Fruit fly (Drosophila melanogaster) whole organism, embryonic: ENCODE results near the gene CG6409.

ENCODE experiments used
- Abd-B ChIP-seq: fragments of 200-800 bp; sonication (Bioruptor generic); optimal IDR thresholded peaks from 2 replicates; lab custom pipeline; 2018; ENCODE audit warnings: missing biosample characterization, mild to moderate bottlenecking, missing genetic modification characterization, moderate library complexity
- Atf-2 ChIP-seq: fragments of 200-800 bp; sonication (Bioruptor generic); optimal IDR thresholded peaks from 2 replicates; lab custom pipeline; 2016; ENCODE audit warnings: missing biosample characterization, missing genetic modification characterization
- Atf6 ChIP-seq: fragments of 200-800 bp; sonication (Bioruptor generic); IDR thresholded peaks from 2 replicates; pipeline ENCODE4 v1.3.6; 2022; ENCODE audit warnings: missing biosample characterization, missing genetic modification characterization
- Bteb2 ChIP-seq: fragments of 200-800 bp; sonication (Bioruptor generic); optimal IDR thresholded peaks from 2 replicates; lab custom pipeline; 2016; ENCODE audit warnings: missing biosample characterization, missing genetic modification characterization
- CG11696 ChIP-seq: fragments of 200-800 bp; sonication (Bioruptor generic); IDR thresholded peaks from 2 replicates; pipeline ENCODE4 v1.3.6; 2022; ENCODE audit warnings: missing biosample characterization, missing genetic modification characterization
- CG12769 ChIP-seq: fragments of 200-800 bp; sonication (Bioruptor generic); optimal IDR thresholded peaks from 2 replicates; lab custom pipeline; 2019; ENCODE audit warnings: missing biosample characterization, mild to moderate bottlenecking, missing genetic modification characterization, moderate library complexity
- CG13287 ChIP-seq: fragments of 200-800 bp; sonication (Bioruptor generic); IDR thresholded peaks from 2 replicates; pipeline ENCODE4 v1.3.6; 2022; ENCODE audit warnings: missing biosample characterization, missing genetic modification characterization; ENCODE audit not compliant: partially characterized antibody
- CG14667 ChIP-seq: fragments of 200-800 bp; sonication (Bioruptor generic); IDR thresholded peaks from 2 replicates; pipeline ENCODE4 v1.3.6; 2022; ENCODE audit warnings: missing biosample characterization, missing genetic modification characterization
- CG15601 ChIP-seq: fragments of 200-800 bp; sonication (Bioruptor generic); optimal IDR thresholded peaks from 3 replicates; lab custom pipeline; 2019; ENCODE audit warnings: missing biosample characterization, mild to moderate bottlenecking, missing genetic modification characterization, moderate library complexity
- CG1647 ChIP-seq: fragments of 200-800 bp; sonication (Bioruptor generic); optimal IDR thresholded peaks from 3 replicates; lab custom pipeline; 2016; ENCODE audit warnings: missing biosample characterization, missing genetic modification characterization
- CG17385 ChIP-seq: fragments of 200-800 bp; sonication (Bioruptor generic); optimal IDR thresholded peaks from 3 replicates; lab custom pipeline; 2018; ENCODE audit warnings: missing biosample characterization, mild to moderate bottlenecking, missing genetic modification characterization
- CG2678 ChIP-seq: fragments of 200-800 bp; sonication (Bioruptor generic); optimal IDR thresholded peaks from 3 replicates; lab custom pipeline; 2019; ENCODE audit warnings: missing biosample characterization, mild to moderate bottlenecking, missing genetic modification characterization, moderate library complexity
- CG3838 ChIP-seq: fragments of 200-800 bp; sonication (Bioruptor generic); optimal IDR thresholded peaks from 3 replicates; lab custom pipeline; 2016; ENCODE audit warnings: missing biosample characterization, missing genetic modification characterization
- CG4820 ChIP-seq: fragments of 200-800 bp; sonication (Bioruptor generic); optimal IDR thresholded peaks from 3 replicates; lab custom pipeline; 2016; ENCODE audit warnings: missing biosample characterization, missing genetic modification characterization
- CG6254 ChIP-seq: fragments of 200-800 bp; sonication (Bioruptor generic); optimal IDR thresholded peaks from 3 replicates; lab custom pipeline; 2017; ENCODE audit warnings: mild to moderate bottlenecking, missing biosample characterization, missing genetic modification reagents, missing genetic modification characterization
- CG6791 ChIP-seq: fragments of 200-800 bp; sonication (Bioruptor generic); IDR thresholded peaks from 3 replicates; pipeline ENCODE4 v1.3.6; 2022; ENCODE audit warnings: missing biosample characterization, missing genetic modification characterization; ENCODE audit not compliant: partially characterized antibody
- CG8290 ChIP-seq, 3 experiments: fragments of 200-800 bp; sonication (Bioruptor generic); optimal IDR thresholded peaks; 2 replicates each; lab custom pipeline; 2016 to 2019; ENCODE audit warnings: missing biosample characterization in 3 of 3, missing genetic modification characterization in 3 of 3, mild to moderate bottlenecking in 2 of 3, moderate library complexity in 1 of 3
- Fer3 ChIP-seq: fragments of 200-800 bp; sonication (Bioruptor generic); optimal IDR thresholded peaks from 2 replicates; lab custom pipeline; 2018; ENCODE audit warnings: missing biosample characterization, mild to moderate bottlenecking, missing genetic modification characterization, moderate library complexity
- GATAe ChIP-seq: fragments of 200-800 bp; sonication (Bioruptor generic); conservative IDR thresholded peaks from 2 replicates; pipeline ENCODE4 v1.3.6; 2022; ENCODE audit warnings: missing biosample characterization, missing genetic modification characterization
- HmgD ChIP-seq: fragments of 200-800 bp; sonication (Bioruptor generic); optimal IDR thresholded peaks from 3 replicates; lab custom pipeline; 2016; ENCODE audit warnings: missing biosample characterization, missing genetic modification characterization
- Hr78 ChIP-seq, 2 experiments: fragments of 200-800 bp in 1 of 2; fragments of >200 bp in 1 of 2; sonication (Bioruptor generic) in 1 of 2; optimal IDR thresholded peaks; 2 replicates each; lab custom pipeline; 2017 to 2019; ENCODE audit warnings: missing biosample characterization in 2 of 2, missing genetic modification characterization in 2 of 2, mild to moderate bottlenecking in 1 of 2, moderate library complexity in 1 of 2
- Myb ChIP-seq: fragments of 200-800 bp; sonication (Bioruptor generic); optimal IDR thresholded peaks from 2 replicates; lab custom pipeline; 2016; ENCODE audit warnings: missing biosample characterization, missing genetic modification characterization
- Nf-YC ChIP-seq: fragments of 200-800 bp; optimal IDR thresholded peaks from 3 replicates; lab custom pipeline; 2019; ENCODE audit warnings: missing biosample characterization, mild to moderate bottlenecking, missing genetic modification characterization, moderate library complexity
- Rx ChIP-seq: fragments of 200-800 bp; sonication (Bioruptor generic); IDR thresholded peaks from 2 replicates; pipeline ENCODE4 v1.3.6; 2022; ENCODE audit warnings: missing biosample characterization, missing genetic modification characterization
- ap ChIP-seq: fragments of 200-800 bp; sonication (Bioruptor generic); IDR thresholded peaks from 2 replicates; pipeline ENCODE4 v1.3.6; 2022; ENCODE audit warnings: missing biosample characterization, missing genetic modification characterization
- bcd ChIP-seq: fragments of 200-800 bp; sonication (Bioruptor generic); optimal IDR thresholded peaks from 2 replicates; lab custom pipeline; 2017; ENCODE audit warnings: missing biosample characterization, mild to moderate bottlenecking, missing genetic modification characterization
- cad ChIP-seq: fragments of >200 bp; optimal IDR thresholded peaks from 2 replicates; lab custom pipeline; 2017; ENCODE audit warnings: missing biosample characterization, missing genetic modification characterization
- crol ChIP-seq: fragments of 200-800 bp; sonication (Bioruptor generic); IDR thresholded peaks from 2 replicates; pipeline ENCODE4 v1.3.6; 2022; ENCODE audit warnings: missing biosample characterization, missing genetic modification characterization
- dan ChIP-seq: fragments of 200-800 bp; sonication (Bioruptor generic); IDR thresholded peaks from 2 replicates; pipeline ENCODE4 v1.3.6; 2022; ENCODE audit warnings: missing biosample characterization, missing genetic modification characterization
- dati ChIP-seq: fragments of 200-800 bp; sonication (Bioruptor generic); IDR thresholded peaks from 2 replicates; pipeline ENCODE4 v1.3.6; 2022; ENCODE audit warnings: missing biosample characterization, missing genetic modification characterization
- ems ChIP-seq: fragments of 200-800 bp; sonication (Bioruptor generic); optimal IDR thresholded peaks from 3 replicates; lab custom pipeline; 2016; ENCODE audit warnings: missing biosample characterization, missing genetic modification characterization
- eve ChIP-seq, 2 experiments: fragments of >200 bp; optimal IDR thresholded peaks; 2 replicates each; lab custom pipeline; 2017; ENCODE audit warnings: missing biosample characterization in 2 of 2, missing genetic modification characterization in 2 of 2
- fd3F ChIP-seq: fragments of 200-800 bp; sonication (Bioruptor generic); optimal IDR thresholded peaks from 2 replicates; lab custom pipeline; 2018; ENCODE audit warnings: missing biosample characterization, mild to moderate bottlenecking, missing genetic modification characterization, moderate library complexity
- fru ChIP-seq: fragments of >200 bp; optimal IDR thresholded peaks from 2 replicates; lab custom pipeline; 2017
- gce ChIP-seq: fragments of 200-800 bp; sonication (Bioruptor generic); IDR thresholded peaks from 3 replicates; pipeline ENCODE4 v1.3.6; 2022; ENCODE audit warnings: missing biosample characterization, missing genetic modification characterization
- hbn ChIP-seq: fragments of 200-800 bp; sonication (Bioruptor generic); IDR thresholded peaks from 2 replicates; pipeline ENCODE4 v1.3.6; 2022; ENCODE audit warnings: missing biosample characterization, missing genetic modification characterization; ENCODE audit not compliant: partially characterized antibody
- hkb ChIP-seq, 2 experiments: fragments of 200-800 bp in 1 of 2; fragments of >200 bp in 1 of 2; sonication (Bioruptor generic) in 1 of 2; IDR thresholded peaks in 1 of 2; optimal IDR thresholded peaks in 1 of 2; 2 replicates each; pipeline versions ENCODE4 v1.3.6 to Lab custom; 2017 to 2022; ENCODE audit warnings: missing biosample characterization in 1 of 2, missing genetic modification characterization in 1 of 2
- insv ChIP-seq, 2 experiments: fragments of 200-800 bp; sonication (Bioruptor generic); optimal IDR thresholded peaks; 3 replicates each; lab custom pipeline; 2016 to 2018; ENCODE audit warnings: missing biosample characterization in 2 of 2, missing genetic modification characterization in 2 of 2
- lov ChIP-seq, 2 experiments: fragments of 200-800 bp in 1 of 2; fragments of >200 bp in 1 of 2; sonication (Bioruptor generic) in 1 of 2; IDR thresholded peaks in 1 of 2; optimal IDR thresholded peaks in 1 of 2; 2 replicates in 1 of 2; 3 replicates in 1 of 2; pipeline versions ENCODE4 v1.3.6 to Lab custom; 2017 to 2022; ENCODE audit warnings: missing biosample characterization in 1 of 2, missing genetic modification characterization in 1 of 2
- odd ChIP-seq: fragments of 200-800 bp; sonication (Bioruptor generic); optimal IDR thresholded peaks from 2 replicates; lab custom pipeline; 2017; ENCODE audit warnings: missing biosample characterization, mild to moderate bottlenecking, missing genetic modification characterization
- otp ChIP-seq: fragments of 200-800 bp; sonication (Bioruptor generic); IDR thresholded peaks from 3 replicates; pipeline ENCODE4, ENCODE4 v1.3.6; 2022; ENCODE audit warnings: missing biosample characterization, missing genetic modification characterization
- prd ChIP-seq, 3 experiments: fragments of >200 bp in 2 of 3; fragments of 200-800 bp in 1 of 3; sonication (Bioruptor generic) in 1 of 3; optimal IDR thresholded peaks in 2 of 3; IDR thresholded peaks in 1 of 3; 2 replicates in 2 of 3; 3 replicates in 1 of 3; pipeline versions ENCODE4 v1.3.6 to Lab custom; 2017 to 2022; ENCODE audit warnings: missing biosample characterization in 1 of 3, missing genetic modification characterization in 1 of 3
- ranshi ChIP-seq: fragments of 200-800 bp; sonication (Bioruptor generic); IDR thresholded peaks from 2 replicates; pipeline ENCODE4 v1.3.6; 2022; ENCODE audit warnings: missing biosample characterization, missing genetic modification characterization
- seq ChIP-seq: fragments of 200-800 bp; sonication (Bioruptor generic); IDR thresholded peaks from 2 replicates; pipeline ENCODE4 v1.3.6; 2022; ENCODE audit warnings: missing biosample characterization, missing genetic modification characterization
- slbo ChIP-seq: fragments of 200-800 bp; sonication (Bioruptor generic); IDR thresholded peaks from 2 replicates; pipeline ENCODE4 v1.3.6; 2022; ENCODE audit warnings: missing biosample characterization, missing genetic modification characterization
- sr ChIP-seq: fragments of 200-800 bp; sonication (Bioruptor generic); IDR thresholded peaks from 3 replicates; pipeline ENCODE4 v1.3.6; 2022; ENCODE audit warnings: missing biosample characterization, missing genetic modification characterization
- tin ChIP-seq: fragments of 200-800 bp; sonication (Bioruptor generic); optimal IDR thresholded peaks from 3 replicates; lab custom pipeline; 2016; ENCODE audit warnings: missing biosample characterization, missing genetic modification characterization
- tup ChIP-seq: fragments of 200-800 bp; sonication (Bioruptor generic); optimal IDR thresholded peaks from 2 replicates; lab custom pipeline; 2016; ENCODE audit warnings: missing biosample characterization, mild to moderate bottlenecking, missing genetic modification characterization, moderate library complexity
- zfh2 ChIP-seq: fragments of 200-800 bp; sonication (Bioruptor generic); optimal IDR thresholded peaks from 2 replicates; lab custom pipeline; 2016; ENCODE audit warnings: missing biosample characterization, missing genetic modification characterization

The CG6409 gene

dm6 chr3L:10849620-10850302 is 32.4 kb downstream of the CG6409 start (continued):
- no peak for TF ChIP-seq dan (GFP tag; lab: Robert Waterston, UW)
- no peak for TF ChIP-seq odd (GFP tag; lab: Kevin White, UChicago)
- TF ChIP-seq otp, result no peak
- peak; percentile 29 for TF ChIP-seq slbo (GFP tag; lab: Robert Waterston, UW)
- peak; percentile 32 for TF ChIP-seq CG2678 (tag; lab: Kevin White, UChicago)
- TF ChIP-seq tin (GFP tag; lab: Kevin White, UChicago), result peak; percentile 2
- TF ChIP-seq cad (GFP tag; lab: Kevin White, UChicago), result no peak
- TF ChIP-seq CG13287 (GFP tag; lab: Robert Waterston, UW), result no peak
- no peak for TF ChIP-seq fru (lab: Kevin White, UChicago)
- no peak for TF ChIP-seq HmgD (GFP tag; lab: Kevin White, UChicago)
- no peak for TF ChIP-seq fd3F
- peak; percentile 12 for TF ChIP-seq Abd-B (GFP tag; lab: Kevin White, UChicago)
- TF ChIP-seq lov (optimal IDR thresholded peaks at IDR 0.05; lab: Kevin White, UChicago), result no peak
- peak; percentile 44; the same call in 2 of the 3 replicates for TF ChIP-seq lov (GFP tag; IDR thresholded peaks at IDR 0.05; lab: Robert Waterston, UW)
- no peak for TF ChIP-seq CG3838 (GFP tag; lab: Kevin White, UChicago)
- no peak for TF ChIP-seq CG6791 (GFP tag; lab: Robert Waterston, UW)
- TF ChIP-seq hbn (GFP tag; lab: Robert Waterston, UW), result no peak
- no peak for TF ChIP-seq GATAe
- TF ChIP-seq hkb (optimal IDR thresholded peaks at IDR 0.05; lab: Kevin White, UChicago), result no peak
- TF ChIP-seq hkb (GFP tag; IDR thresholded peaks at IDR 0.05; lab: Robert Waterston, UW), result peak; percentile 42; the same call in 1 of the 2 replicates
- TF ChIP-seq dati, result no peak
- TF ChIP-seq crol (GFP tag; lab: Robert Waterston, UW), result peak; percentile 61
- TF ChIP-seq CG17385, result no peak
- TF ChIP-seq zfh2 (GFP tag; lab: Kevin White, UChicago), result no peak
- no peak for TF ChIP-seq CG8290 (GFP tag; optimal IDR thresholded peaks at IDR 0.05; lab: Kevin White, UChicago)
- TF ChIP-seq CG8290 (tag; optimal IDR thresholded peaks at IDR 0.05; lab: Kevin White, UChicago), result peak; percentile 15 to 24
- TF ChIP-seq Atf-2, result no peak
- no peak for TF ChIP-seq Myb (GFP tag; lab: Kevin White, UChicago)
- TF ChIP-seq gce (GFP tag; lab: Robert Waterston, UW), result no peak
- no peak for TF ChIP-seq Rx (GFP tag; lab: Robert Waterston, UW)
- no peak for TF ChIP-seq ranshi (GFP tag; lab: Robert Waterston, UW)
- TF ChIP-seq Bteb2 (GFP tag; lab: Kevin White, UChicago), result no peak
- TF ChIP-seq ap (GFP tag; lab: Robert Waterston, UW), result no peak
- no peak for TF ChIP-seq bcd (GFP tag; lab: Kevin White, UChicago)
- no peak for TF ChIP-seq ems (GFP tag; lab: Kevin White, UChicago)
- TF ChIP-seq CG11696, result no peak
- no peak for TF ChIP-seq prd (optimal IDR thresholded peaks at IDR 0.05; lab: Kevin White, UChicago)
- peak; percentile 34; the same call in 2 of the 3 replicates for TF ChIP-seq prd (GFP tag; IDR thresholded peaks at IDR 0.05; lab: Robert Waterston, UW)
- TF ChIP-seq CG6254 (GFP tag; lab: Kevin White, UChicago), result peak; percentile 2
- no peak for TF ChIP-seq CG14667 (GFP tag; lab: Robert Waterston, UW)
- TF ChIP-seq insv (GFP tag; optimal IDR thresholded peaks at IDR 0.05; lab: Kevin White, UChicago), result no peak
- TF ChIP-seq Nf-YC, result peak; percentile 29
- no peak for TF ChIP-seq Fer3 (tag; lab: Kevin White, UChicago)
- TF ChIP-seq seq (GFP tag; lab: Robert Waterston, UW), result no peak
- TF ChIP-seq Atf6 (GFP tag; lab: Robert Waterston, UW), result no peak
- no peak for TF ChIP-seq Hr78 (GFP tag; optimal IDR thresholded peaks at IDR 0.05; lab: Kevin White, UChicago)
- TF ChIP-seq CG1647, result no peak
- no peak for TF ChIP-seq tup (GFP tag; lab: Kevin White, UChicago)
- TF ChIP-seq sr (GFP tag; lab: Robert Waterston, UW), result no peak
- no peak for TF ChIP-seq CG12769 (tag; lab: Kevin White, UChicago)
- TF ChIP-seq CG4820 (GFP tag; lab: Kevin White, UChicago), result no peak
- no peak for TF ChIP-seq eve (GFP tag; optimal IDR thresholded peaks at IDR 0.05; lab: Kevin White, UChicago)
- TF ChIP-seq CG15601 (tag; lab: Kevin White, UChicago), result peak; percentile 15
